Fruit fly (Drosophila melanogaster): ENCODE data around the gene CG34056.

Gene CG34056

dm6 chr3L:885624-886257, 10.0 kb upstream of the CG34056 start:
- TF ChIP-seq CG9948 (tag; optimal IDR thresholded peaks at IDR 0.05) (no peak), Pif1B (GFP tag; optimal IDR thresholded peaks at IDR 0.05) (no peak), Ets98B (GFP tag; IDR thresholded peaks at IDR 0.05) (no peak), D1 (tag; optimal IDR thresholded peaks at IDR 0.05) (no peak), CG13204 (GFP tag; optimal IDR thresholded peaks at IDR 0.05) (no peak), CG17806 (tag; optimal IDR thresholded peaks at IDR 0.05) (no peak), CG12605 (GFP tag; IDR thresholded peaks at IDR 0.05) (no peak), CG8301 (tag; optimal IDR thresholded peaks at IDR 0.05) (no peak), CG8159 (tag; optimal IDR thresholded peaks at IDR 0.05) (no peak), CG10348 (GFP tag; IDR thresholded peaks at IDR 0.05) (no peak), gl (tag; optimal IDR thresholded peaks at IDR 0.05) (no peak), rn (GFP tag; IDR thresholded peaks at IDR 0.05) (no peak)

DNA sequence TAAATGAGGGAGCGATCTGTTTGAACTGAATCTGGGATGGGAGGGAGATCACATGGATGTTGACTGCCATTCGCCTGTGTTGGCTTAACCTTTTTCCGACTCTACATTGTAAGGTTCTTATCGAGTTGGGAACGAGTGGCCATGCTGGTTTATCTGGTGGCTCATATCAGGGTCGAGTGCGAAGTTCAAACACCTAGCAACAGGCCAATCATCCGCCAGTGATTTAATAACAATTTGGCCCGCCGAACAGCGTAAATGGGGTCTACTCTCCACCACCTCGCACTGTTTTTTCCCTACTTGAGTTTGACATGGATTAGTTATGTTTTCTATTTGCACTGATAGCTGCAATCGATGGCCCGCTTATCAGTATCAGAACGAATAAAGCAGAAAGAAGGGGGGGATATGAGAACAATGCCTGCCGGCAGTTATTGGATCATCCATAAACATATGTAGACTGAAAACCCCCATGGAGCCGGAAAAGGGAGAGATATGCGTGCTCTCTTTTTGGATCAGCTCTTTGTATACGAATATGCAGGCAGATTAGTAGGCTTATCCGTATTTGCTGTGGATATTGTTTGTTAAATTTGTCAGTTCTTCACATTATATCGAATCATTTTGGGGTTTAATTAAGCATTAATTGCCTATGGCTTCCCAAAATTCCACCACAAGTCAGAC, 8.2 kb upstream of the CG34056 start:
- TF ChIP-seq rn (GFP tag; IDR thresholded peaks at IDR 0.05) (no peak), EcR (GFP tag; optimal IDR thresholded peaks at IDR 0.05) (peak; percentile 55)

dm6 chr3L:888372-888771, 7.4 kb upstream of the CG34056 start:
- TF ChIP-seq CG34367 (tag; optimal IDR thresholded peaks at IDR 0.05) (no peak), EcR (GFP tag; optimal IDR thresholded peaks at IDR 0.05) (no peak)

dm6 chr3L:897080-897479, 1.3 kb downstream of the CG34056 start, which contains the start of gene CG34057:
CG34057 (plus strand) TSS chr3L:897380.
- TF ChIP-seq CG14655 (GFP tag; optimal IDR thresholded peaks at IDR 0.05), result no peak
- no peak for TF ChIP-seq gl (tag; optimal IDR thresholded peaks at IDR 0.05)
- TF ChIP-seq CG13204 (GFP tag; optimal IDR thresholded peaks at IDR 0.05), result no peak
- TF ChIP-seq CG17806 (tag; optimal IDR thresholded peaks at IDR 0.05), result no peak
- TF ChIP-seq D1 (tag; optimal IDR thresholded peaks at IDR 0.05), result no peak
- TF ChIP-seq Ets98B (GFP tag; IDR thresholded peaks at IDR 0.05), result no peak
- no peak for TF ChIP-seq CG32121 (GFP tag; IDR thresholded peaks at IDR 0.05)
- no peak for TF ChIP-seq CG12605 (GFP tag; IDR thresholded peaks at IDR 0.05)
- TF ChIP-seq CG15710 (tag; optimal IDR thresholded peaks at IDR 0.05), result no peak
- no peak for TF ChIP-seq CG8159 (tag; optimal IDR thresholded peaks at IDR 0.05)

dm6 chr3L:899304-899703, 3.6 kb downstream of the CG34056 start:
- TF ChIP-seq CG4496 (GFP tag; IDR thresholded peaks at IDR 0.05) (no peak), Ets98B (GFP tag; IDR thresholded peaks at IDR 0.05) (no peak), Pif1B (GFP tag; optimal IDR thresholded peaks at IDR 0.05) (no peak), CG8301 (tag; optimal IDR thresholded peaks at IDR 0.05) (no peak), Snoo (tag; optimal IDR thresholded peaks at IDR 0.05) (no peak), CG10348 (GFP tag; IDR thresholded peaks at IDR 0.05) (no peak), CG15710 (tag; optimal IDR thresholded peaks at IDR 0.05) (no peak), CG12605 (GFP tag; IDR thresholded peaks at IDR 0.05) (no peak), CG8159 (tag; optimal IDR thresholded peaks at IDR 0.05) (no peak), CG34367 (tag; optimal IDR thresholded peaks at IDR 0.05) (no peak), CG32121 (GFP tag; IDR thresholded peaks at IDR 0.05) (no peak)

DNA sequence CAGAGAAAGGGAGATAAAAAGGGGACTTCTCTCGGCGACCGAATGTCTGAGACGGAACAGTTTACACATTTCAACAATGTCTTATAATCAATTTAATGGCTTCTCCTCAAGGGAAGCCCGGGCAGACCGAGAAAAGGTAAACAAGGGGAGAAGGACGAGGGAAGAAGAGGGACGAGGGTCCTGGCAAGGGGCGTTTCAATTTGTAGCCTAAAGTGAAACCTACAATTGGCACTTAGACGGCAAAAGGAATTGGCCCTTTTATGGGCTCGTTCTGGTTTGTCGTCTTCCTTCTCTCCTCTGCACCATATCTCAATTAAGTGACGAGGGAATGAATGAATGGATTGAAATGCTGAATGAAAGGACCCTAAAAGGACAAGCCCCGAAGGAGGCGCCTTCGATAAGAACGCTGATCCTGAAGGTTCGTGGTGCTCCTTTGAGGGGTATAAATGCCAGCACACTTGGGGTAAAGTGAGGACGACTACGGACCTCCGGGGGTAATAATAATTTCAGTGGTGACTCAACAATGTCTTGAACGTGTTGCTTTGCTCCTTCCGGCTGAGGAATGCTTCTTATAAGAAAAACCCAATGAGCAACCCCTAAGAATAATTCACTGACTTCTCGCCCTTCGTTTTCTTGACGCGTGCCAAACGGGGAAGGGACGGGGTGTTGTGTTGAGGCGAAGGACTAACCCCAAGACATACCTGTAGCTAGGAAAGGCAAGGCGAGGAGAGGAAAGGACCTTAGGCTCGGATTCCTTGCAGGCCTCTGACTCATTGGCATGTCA, 4.9 kb downstream of the CG34056 start:
- TF ChIP-seq CG14655 (GFP tag; optimal IDR thresholded peaks at IDR 0.05), result no peak
- TF ChIP-seq CG10348 (GFP tag; IDR thresholded peaks at IDR 0.05), result no peak
- TF ChIP-seq CG15710 (tag; optimal IDR thresholded peaks at IDR 0.05), result no peak
- TF ChIP-seq CG9948 (tag; optimal IDR thresholded peaks at IDR 0.05), result no peak
- TF ChIP-seq D1 (tag; optimal IDR thresholded peaks at IDR 0.05), result no peak
- TF ChIP-seq Ets98B (GFP tag; IDR thresholded peaks at IDR 0.05), result no peak
- TF ChIP-seq EcR (GFP tag; optimal IDR thresholded peaks at IDR 0.05), result no peak
- no peak for TF ChIP-seq CG8159 (tag; optimal IDR thresholded peaks at IDR 0.05)
- no peak for TF ChIP-seq fd96Ca (GFP tag; IDR thresholded peaks at IDR 0.05)
- no peak for TF ChIP-seq Pif1B (GFP tag; optimal IDR thresholded peaks at IDR 0.05)
- TF ChIP-seq CG17806 (tag; optimal IDR thresholded peaks at IDR 0.05), result no peak
- TF ChIP-seq CG4496 (GFP tag; IDR thresholded peaks at IDR 0.05), result no peak

dm6 chr3L:901442-901841, 5.7 kb downstream of the CG34056 start:
- TF ChIP-seq D1 (tag; optimal IDR thresholded peaks at IDR 0.05), result no peak
- no peak for TF ChIP-seq Pif1A (GFP tag; optimal IDR thresholded peaks at IDR 0.05)
- no peak for TF ChIP-seq CG14655 (GFP tag; optimal IDR thresholded peaks at IDR 0.05)
- TF ChIP-seq CG4496 (GFP tag; IDR thresholded peaks at IDR 0.05), result no peak
- TF ChIP-seq CG15710 (tag; optimal IDR thresholded peaks at IDR 0.05), result no peak
- no peak for TF ChIP-seq CG10348 (GFP tag; IDR thresholded peaks at IDR 0.05)
- no peak for TF ChIP-seq CG17806 (tag; optimal IDR thresholded peaks at IDR 0.05)
- no peak for TF ChIP-seq CG34367 (tag; optimal IDR thresholded peaks at IDR 0.05)
- no peak for TF ChIP-seq CG12605 (GFP tag; IDR thresholded peaks at IDR 0.05)
- TF ChIP-seq Ets98B (GFP tag; IDR thresholded peaks at IDR 0.05), result no peak
- no peak for TF ChIP-seq gl (tag; optimal IDR thresholded peaks at IDR 0.05)
- no peak for TF ChIP-seq CG8301 (tag; optimal IDR thresholded peaks at IDR 0.05)
- TF ChIP-seq EcR (GFP tag; optimal IDR thresholded peaks at IDR 0.05), result no peak

All from whole organism, pupa.